Fruit fly (Drosophila melanogaster): ENCODE data around the gene Naa20B.

DNA sequence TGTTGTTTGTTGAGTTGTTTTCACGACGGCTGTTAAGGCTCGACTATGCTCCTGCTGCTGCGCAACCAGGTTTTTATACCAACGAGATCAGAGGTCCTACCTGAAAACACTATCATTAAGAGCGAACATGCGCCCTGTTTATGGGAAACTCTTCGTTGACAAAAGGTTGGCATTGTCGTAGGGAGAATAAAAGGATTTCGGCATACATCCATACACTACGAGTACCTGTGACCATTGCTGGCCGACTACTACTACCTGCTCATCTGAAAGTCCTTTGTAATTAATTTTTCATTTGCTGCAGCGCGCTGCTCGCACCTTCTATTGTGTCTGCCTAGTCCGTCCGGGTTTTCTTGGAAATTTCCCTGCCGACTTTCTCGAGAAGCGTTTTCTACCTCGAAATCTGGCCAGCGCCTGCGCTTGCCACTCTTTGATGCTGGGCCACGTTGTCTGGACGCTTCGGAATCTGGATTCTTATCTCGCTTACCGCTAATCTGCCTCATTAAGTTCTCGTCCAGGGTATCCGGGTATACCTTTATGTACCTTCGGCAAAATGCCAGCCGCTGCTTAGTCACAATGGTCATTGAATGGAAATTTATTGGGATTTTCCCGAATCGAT, 31.9 kb upstream of the Naa20B start, which contains the start of gene CG15480:
- TF ChIP-seq Sin3A (optimal IDR thresholded peaks at IDR 0.05) (no peak), psq (optimal IDR thresholded peaks at IDR 0.05) (no peak), insv (optimal IDR thresholded peaks at IDR 0.05) (no peak), Myc (optimal IDR thresholded peaks at IDR 0.05) (no peak)

Data from Kc167 (cell line).